Worm (Caenorhabditis elegans): ENCODE measurements around the gene sti-1.

- TF ChIP-seq ztf-4 (tag; optimal IDR thresholded peaks at IDR 0.05) (no peak), blmp-1 (tag; optimal IDR thresholded peaks at IDR 0.05; ENCODE audit: insufficient read depth) (no peak), lin-39 (tag; optimal IDR thresholded peaks at IDR 0.05) (no peak), alr-1 (tag; optimal IDR thresholded peaks at IDR 0.05) (no peak), nhr-12 (tag; optimal IDR thresholded peaks at IDR 0.05) (no peak), nhr-11 (tag; optimal IDR thresholded peaks at IDR 0.05) (no peak), ceh-82 (tag; optimal IDR thresholded peaks at IDR 0.05) (no peak), nhr-77 (tag; optimal IDR thresholded peaks at IDR 0.05) (no peak)
These were observed 17.1 kb upstream of the sti-1 start, which contains the start of gene str-20 for ce11 chrV:756169-756568.

All from whole organism, L2 larva.